Fruit fly (Drosophila melanogaster) whole organism, embryonic: ENCODE data around the gene CG33640.
A peak's percentile ranks its signal among the peaks of the same experiment; 100 is the strongest.

ENCODE experiments used
- Aef1 ChIP-seq: fragments of 200-800 bp; sonication (Bioruptor generic); IDR thresholded peaks from 3 replicates; pipeline ENCODE4 v1.3.6; 2022; ENCODE audit warnings: missing biosample characterization, missing genetic modification characterization
- B-H1 ChIP-seq: fragments of 200-800 bp; sonication (Bioruptor generic); IDR thresholded peaks from 3 replicates; pipeline ENCODE4 v1.3.6; 2022; ENCODE audit warnings: missing biosample characterization, missing genetic modification characterization
- CG10543 ChIP-seq: fragments of 200-800 bp; sonication (Bioruptor generic); optimal IDR thresholded peaks from 3 replicates; lab custom pipeline; 2017; ENCODE audit warnings: missing biosample characterization, mild to moderate bottlenecking, missing genetic modification characterization, moderate library complexity
- CG11398 ChIP-seq: fragments of 200-800 bp; sonication (Bioruptor generic); optimal IDR thresholded peaks from 2 replicates; lab custom pipeline; 2016; ENCODE audit warnings: missing biosample characterization, missing genetic modification characterization
- CG12299 ChIP-seq: fragments of 200-800 bp; sonication (Bioruptor generic); optimal IDR thresholded peaks from 2 replicates; lab custom pipeline; 2018; ENCODE audit warnings: missing biosample characterization, mild to moderate bottlenecking, missing genetic modification characterization
- CG12391 ChIP-seq: fragments of 200-800 bp; sonication (Bioruptor generic); optimal IDR thresholded peaks from 3 replicates; lab custom pipeline; 2018; ENCODE audit warnings: missing biosample characterization, mild to moderate bottlenecking, missing genetic modification characterization, moderate library complexity
- CG1603 ChIP-seq: fragments of 200-800 bp; sonication (Bioruptor generic); optimal IDR thresholded peaks from 2 replicates; lab custom pipeline; 2019; ENCODE audit warnings: missing biosample characterization, mild to moderate bottlenecking, missing genetic modification characterization, moderate library complexity
- CG2678 ChIP-seq: fragments of 200-800 bp; sonication (Bioruptor generic); optimal IDR thresholded peaks from 3 replicates; lab custom pipeline; 2019; ENCODE audit warnings: missing biosample characterization, mild to moderate bottlenecking, missing genetic modification characterization, moderate library complexity
- CG2889 ChIP-seq: fragments of 200-800 bp; sonication (Bioruptor generic); IDR thresholded peaks from 3 replicates; pipeline ENCODE4 v1.3.6; 2022; ENCODE audit warnings: missing biosample characterization, missing genetic modification characterization
- CG33213 ChIP-seq: fragments of 200-800 bp; sonication (Bioruptor generic); optimal IDR thresholded peaks from 3 replicates; lab custom pipeline; 2016; ENCODE audit warnings: missing biosample characterization, missing genetic modification characterization
- CG4424 ChIP-seq: fragments of 200-800 bp; sonication (Bioruptor generic); optimal IDR thresholded peaks from 3 replicates; lab custom pipeline; 2016; ENCODE audit warnings: missing biosample characterization, missing genetic modification characterization
- CG6272 ChIP-seq: fragments of 200-800 bp; sonication (Bioruptor generic); IDR thresholded peaks from 2 replicates; pipeline ENCODE4 v1.3.6; 2022; ENCODE audit warnings: missing biosample characterization, missing genetic modification characterization
- CG6683 ChIP-seq: fragments of 200-800 bp; sonication (Bioruptor generic); optimal IDR thresholded peaks from 2 replicates; lab custom pipeline; 2017; ENCODE audit warnings: missing biosample characterization, mild to moderate bottlenecking, missing genetic modification characterization, missing genetic modification reagents
- CG6813 ChIP-seq: fragments of 200-800 bp; sonication (Bioruptor generic); optimal IDR thresholded peaks from 2 replicates; lab custom pipeline; 2017; ENCODE audit warnings: missing biosample characterization, missing genetic modification characterization, mild to moderate bottlenecking, moderate library complexity, missing genetic modification reagents
- CG9932 ChIP-seq: fragments of 200-800 bp; sonication (Bioruptor generic); IDR thresholded peaks from 2 replicates; pipeline ENCODE4 v1.3.6; 2022; ENCODE audit warnings: missing biosample characterization, missing genetic modification characterization
- CHES-1-like ChIP-seq: fragments of 200-800 bp; sonication (Bioruptor generic); optimal IDR thresholded peaks from 2 replicates; lab custom pipeline; 2016; ENCODE audit warnings: missing biosample characterization, missing genetic modification characterization
- Chrac-16 ChIP-seq: fragments of 200-800 bp; sonication (Bioruptor generic); optimal IDR thresholded peaks from 3 replicates; lab custom pipeline; 2016; ENCODE audit warnings: missing biosample characterization, missing genetic modification characterization
- CkIIα-i1 ChIP-seq: fragments of 200-800 bp; sonication (Bioruptor generic); IDR thresholded peaks from 2 replicates; pipeline ENCODE4 v1.3.6; 2022; ENCODE audit warnings: missing biosample characterization, missing genetic modification characterization
- CrebB ChIP-seq: fragments of 200-800 bp; sonication (Bioruptor generic); optimal IDR thresholded peaks from 3 replicates; lab custom pipeline; 2018; ENCODE audit warnings: missing biosample characterization, mild to moderate bottlenecking, missing genetic modification characterization
- Dbx ChIP-seq: fragments of 200-800 bp; sonication (Bioruptor generic); IDR thresholded peaks from 3 replicates; pipeline ENCODE4 v1.3.6; 2022; ENCODE audit warnings: missing biosample characterization, missing genetic modification characterization
- Dll ChIP-seq: fragments of 200-800 bp; sonication (Bioruptor generic); IDR thresholded peaks from 4 replicates; pipeline ENCODE4 v1.3.6; 2022; ENCODE audit warnings: missing biosample characterization, missing genetic modification characterization; ENCODE audit not compliant: partially characterized antibody
- E2f1 ChIP-seq: fragments of 200-800 bp; sonication (Bioruptor generic); IDR thresholded peaks from 2 replicates; pipeline ENCODE4 v1.3.6; 2022; ENCODE audit warnings: missing biosample characterization, missing genetic modification characterization
- Fer1 ChIP-seq: fragments of 200-800 bp; sonication (Bioruptor generic); optimal IDR thresholded peaks from 2 replicates; lab custom pipeline; 2017; ENCODE audit warnings: missing biosample characterization, mild to moderate bottlenecking, missing genetic modification characterization
- Hmr ChIP-seq: fragments of 200-800 bp; sonication (Bioruptor generic); optimal IDR thresholded peaks from 3 replicates; lab custom pipeline; 2017; ENCODE audit warnings: mild to moderate bottlenecking, missing biosample characterization, missing genetic modification reagents, missing genetic modification characterization
- Hr3 ChIP-seq: fragments of 200-800 bp; sonication (Bioruptor generic); optimal IDR thresholded peaks from 3 replicates; lab custom pipeline; 2016; ENCODE audit warnings: missing biosample characterization, missing genetic modification characterization
- Max ChIP-seq: fragments of 200-800 bp; sonication (Bioruptor generic); optimal IDR thresholded peaks from 2 replicates; lab custom pipeline; 2016; ENCODE audit warnings: missing biosample characterization, mild to moderate bottlenecking, missing genetic modification characterization
- Stat92E ChIP-seq, 3 experiments: fragments of >200 bp in 2 of 3; fragments of 200-800 bp in 1 of 3; sonication (Bioruptor generic) in 1 of 3; optimal IDR thresholded peaks; 2 replicates each; lab custom pipeline; 2017 to 2019; ENCODE audit warnings: missing biosample characterization in 3 of 3, missing genetic modification characterization in 3 of 3, mild to moderate bottlenecking in 1 of 3, moderate library complexity in 1 of 3
- TFAM ChIP-seq: fragments of 200-800 bp; sonication (Bioruptor generic); optimal IDR thresholded peaks from 2 replicates; lab custom pipeline; 2017; ENCODE audit warnings: missing biosample characterization, missing genetic modification characterization, inconsistent platforms
- ab ChIP-seq: fragments of 200-800 bp; sonication (Bioruptor generic); optimal IDR thresholded peaks from 2 replicates; lab custom pipeline; 2016; ENCODE audit warnings: missing biosample characterization, missing genetic modification characterization
- ap ChIP-seq: fragments of 200-800 bp; sonication (Bioruptor generic); IDR thresholded peaks from 2 replicates; pipeline ENCODE4 v1.3.6; 2022; ENCODE audit warnings: missing biosample characterization, missing genetic modification characterization
- bsh ChIP-seq, 2 experiments: fragments of 200-800 bp; sonication (Bioruptor generic); optimal IDR thresholded peaks; 2 replicates each; lab custom pipeline; 2017 to 2018; ENCODE audit warnings: mild to moderate bottlenecking in 2 of 2, missing biosample characterization in 2 of 2, missing genetic modification characterization in 2 of 2, moderate library complexity in 1 of 2
- caup ChIP-seq: fragments of 200-800 bp; sonication (Bioruptor generic); optimal IDR thresholded peaks from 3 replicates; lab custom pipeline; 2017; ENCODE audit warnings: missing biosample characterization, mild to moderate bottlenecking, missing genetic modification characterization, moderate library complexity; ENCODE audit not compliant: severe bottlenecking
- crol ChIP-seq: fragments of 200-800 bp; sonication (Bioruptor generic); IDR thresholded peaks from 2 replicates; pipeline ENCODE4 v1.3.6; 2022; ENCODE audit warnings: missing biosample characterization, missing genetic modification characterization
- gem ChIP-seq: fragments of 200-800 bp; sonication (Bioruptor generic); optimal IDR thresholded peaks from 2 replicates; lab custom pipeline; 2019; ENCODE audit warnings: missing biosample characterization, mild to moderate bottlenecking, missing genetic modification characterization, moderate library complexity
- jigr1 ChIP-seq: fragments of 200-800 bp; sonication (Bioruptor generic); IDR thresholded peaks from 3 replicates; pipeline ENCODE4 v1.3.6; 2022; ENCODE audit warnings: missing biosample characterization, missing genetic modification characterization
- kni ChIP-seq: fragments of 200-800 bp; sonication (Bioruptor generic); optimal IDR thresholded peaks from 3 replicates; lab custom pipeline; 2017; ENCODE audit warnings: mild to moderate bottlenecking, missing biosample characterization, missing genetic modification reagents, missing genetic modification characterization
- pum ChIP-seq: fragments of 200-800 bp; sonication (Bioruptor generic); optimal IDR thresholded peaks from 2 replicates; lab custom pipeline; 2016; ENCODE audit warnings: missing biosample characterization, missing genetic modification characterization
- rib ChIP-seq: fragments of 200-800 bp; sonication (Bioruptor generic); IDR thresholded peaks from 2 replicates; pipeline ENCODE4 v1.3.6; 2022; ENCODE audit warnings: missing biosample characterization, missing genetic modification characterization
- sisA ChIP-seq: fragments of 200-800 bp; sonication (Bioruptor generic); IDR thresholded peaks from 2 replicates; pipeline ENCODE4 v1.3.6; 2022; ENCODE audit warnings: missing biosample characterization, missing genetic modification characterization
- sna ChIP-seq: fragments of 200-800 bp; sonication (Bioruptor generic); IDR thresholded peaks from 2 replicates; pipeline ENCODE4 v1.3.6; 2022; ENCODE audit warnings: missing biosample characterization, missing genetic modification characterization; ENCODE audit not compliant: partially characterized antibody
- sug ChIP-seq: fragments of 200-800 bp; optimal IDR thresholded peaks from 2 replicates; lab custom pipeline; 2019; ENCODE audit warnings: missing biosample characterization, mild to moderate bottlenecking, missing genetic modification characterization, moderate library complexity
- tgo ChIP-seq: fragments of 200-800 bp; sonication (Bioruptor generic); IDR thresholded peaks from 3 replicates; pipeline ENCODE4 v1.3.6; 2022; ENCODE audit warnings: missing biosample characterization, missing genetic modification characterization
- tio ChIP-seq: fragments of 200-800 bp; sonication (Bioruptor generic); optimal IDR thresholded peaks from 2 replicates; lab custom pipeline; 2017; ENCODE audit warnings: missing biosample characterization, missing genetic modification characterization, inconsistent platforms
- tna ChIP-seq: fragments of 200-800 bp; sonication (Bioruptor generic); IDR thresholded peaks from 2 replicates; pipeline ENCODE4 v1.3.6; 2022; ENCODE audit warnings: missing biosample characterization, missing genetic modification characterization; ENCODE audit not compliant: partially characterized antibody
- twi ChIP-seq: fragments of 200-800 bp; optimal IDR thresholded peaks from 2 replicates; lab custom pipeline; 2019; ENCODE audit warnings: missing biosample characterization, mild to moderate bottlenecking, missing genetic modification characterization, moderate library complexity
- yki ChIP-seq: fragments of >200 bp; optimal IDR thresholded peaks from 3 replicates; lab custom pipeline; 2018
- zen ChIP-seq: fragments of 200-800 bp; sonication (Bioruptor generic); optimal IDR thresholded peaks from 3 replicates; lab custom pipeline; 2018; ENCODE audit warnings: missing biosample characterization, mild to moderate bottlenecking, missing genetic modification characterization, moderate library complexity
- zfh2 ChIP-seq: fragments of 200-800 bp; sonication (Bioruptor generic); optimal IDR thresholded peaks from 2 replicates; lab custom pipeline; 2016; ENCODE audit warnings: missing biosample characterization, missing genetic modification characterization

The CG33640 gene

dm6 chr2L:13547738-13548726, 20.4 kb downstream of the CG33640 start (continued):
- no peak for TF ChIP-seq CG33213 (GFP tag; lab: Kevin White, UChicago)
- peak; percentile 61 for TF ChIP-seq zen (tag; lab: Kevin White, UChicago)
- no peak for TF ChIP-seq CG12299 (tag; lab: Kevin White, UChicago)
- TF ChIP-seq Aef1 (GFP tag; lab: Robert Waterston, UW) = peak; percentile 7; the same call in 1 of the 3 replicates
- no peak for TF ChIP-seq CG6272 (GFP tag; lab: Robert Waterston, UW)
- no peak for TF ChIP-seq yki
- TF ChIP-seq CG12391 (tag; lab: Kevin White, UChicago) = peak; percentile 45
- no peak for TF ChIP-seq CG2889 (GFP tag; lab: Robert Waterston, UW)
- peak; percentile 72 for TF ChIP-seq CG2678 (tag; lab: Kevin White, UChicago)
- no peak for TF ChIP-seq CG6683 (GFP tag; lab: Kevin White, UChicago)
- peak; percentile 51 for TF ChIP-seq zfh2 (GFP tag; lab: Kevin White, UChicago)
- no peak for TF ChIP-seq CkIIα-i1 (GFP tag; lab: Robert Waterston, UW)
- TF ChIP-seq tna (GFP tag; lab: Robert Waterston, UW) = no peak
- TF ChIP-seq tgo (GFP tag; lab: Robert Waterston, UW) = no peak
- no peak for TF ChIP-seq ab (GFP tag; lab: Kevin White, UChicago)
- TF ChIP-seq Hr3 = peak; percentile 33
- peak; percentile 66 for TF ChIP-seq Dbx (GFP tag; lab: Robert Waterston, UW)
- peak; percentile 14 for TF ChIP-seq twi
- TF ChIP-seq caup (GFP tag; lab: Kevin White, UChicago) = peak; percentile 63
- TF ChIP-seq Max (GFP tag; lab: Kevin White, UChicago) = peak; percentile 27
- peak; percentile 10; the same call in 1 of the 2 replicates for TF ChIP-seq sisA (GFP tag; lab: Robert Waterston, UW)
- peak; percentile 40 for TF ChIP-seq Chrac-16 (GFP tag; lab: Kevin White, UChicago)
- peak; percentile 59 for TF ChIP-seq CG6813
- peak; percentile 27 for TF ChIP-seq CHES-1-like
- peak in 1 of 2 experiments; percentile 44 for TF ChIP-seq bsh (GFP tag; optimal IDR thresholded peaks at IDR 0.05; lab: Kevin White, UChicago)
- peak; percentile 53 for TF ChIP-seq CG9932 (GFP tag; lab: Robert Waterston, UW)
- TF ChIP-seq crol (GFP tag; lab: Robert Waterston, UW) = peak; percentile 82
- no peak for TF ChIP-seq Dll
- TF ChIP-seq Hmr (GFP tag; lab: Kevin White, UChicago) = peak; percentile 58
- peak; percentile 40 for TF ChIP-seq CG4424 (GFP tag; lab: Kevin White, UChicago)
- TF ChIP-seq gem (tag; lab: Kevin White, UChicago) = peak; percentile 70
- TF ChIP-seq tio = peak; percentile 45
- no peak for TF ChIP-seq CrebB (tag; lab: Kevin White, UChicago)
- peak; percentile 23 for TF ChIP-seq CG11398 (GFP tag; lab: Kevin White, UChicago)
- TF ChIP-seq TFAM (GFP tag; lab: Kevin White, UChicago) = no peak
- TF ChIP-seq Fer1 (GFP tag; lab: Kevin White, UChicago) = peak; percentile 11
- TF ChIP-seq CG10543 = peak; percentile 20
- TF ChIP-seq E2f1 (GFP tag; lab: Robert Waterston, UW) = no peak
- TF ChIP-seq B-H1 (GFP tag; lab: Robert Waterston, UW) = no peak
- no peak for TF ChIP-seq sna (GFP tag; lab: Robert Waterston, UW)
- peak; percentile 64 for TF ChIP-seq pum
- TF ChIP-seq sug (tag; lab: Kevin White, UChicago) = peak; percentile 52
- TF ChIP-seq rib (GFP tag; lab: Robert Waterston, UW) = no peak; the same call in 1 of the 2 replicates
- TF ChIP-seq kni (GFP tag; lab: Kevin White, UChicago) = no peak
- TF ChIP-seq jigr1 (GFP tag; lab: Robert Waterston, UW) = no peak
- no peak for TF ChIP-seq CG1603 (tag; lab: Kevin White, UChicago)
- TF ChIP-seq Stat92E (GFP tag; optimal IDR thresholded peaks at IDR 0.05; lab: Kevin White, UChicago) = no peak
- no peak for TF ChIP-seq ap (GFP tag; lab: Robert Waterston, UW)
